Worm (Caenorhabditis elegans): ENCODE measurements around the gene E02H4.8.
A peak's percentile ranks its signal among the peaks of the same experiment; 100 is the strongest.

DNA sequence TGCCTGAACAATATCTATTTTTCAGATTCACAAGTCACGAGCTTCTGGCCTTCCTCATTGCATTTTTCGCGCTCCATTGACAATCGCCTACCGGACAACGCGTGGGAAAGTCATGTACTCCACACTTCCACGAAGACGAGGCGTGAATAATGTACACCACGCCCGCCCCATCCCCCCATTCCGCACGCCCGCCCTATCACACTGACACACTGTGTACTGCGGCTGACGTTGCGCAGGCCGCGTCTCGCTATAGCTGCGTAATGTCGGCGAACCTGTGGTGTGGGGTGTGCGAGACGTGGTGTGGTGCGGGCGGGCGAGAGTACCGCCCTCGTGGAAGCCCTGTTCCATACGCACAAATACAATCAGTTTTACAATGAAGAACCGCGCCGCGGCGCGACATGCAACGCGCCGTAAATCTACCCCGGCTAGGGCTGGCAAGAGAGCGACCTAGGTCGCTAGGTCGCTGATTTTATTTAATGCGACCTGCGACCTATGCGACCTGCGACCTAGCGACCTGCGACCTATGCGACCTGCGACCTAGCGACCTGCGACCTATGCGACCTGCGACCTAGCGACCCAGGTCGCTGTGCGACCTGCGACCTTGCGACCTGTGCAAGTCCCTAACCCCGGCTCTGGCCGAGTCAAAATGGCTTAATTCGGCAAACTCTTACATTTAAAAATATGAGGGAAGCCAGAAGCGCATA is 27.1 kb downstream of the E02H4.8 start:
- TF ChIP-seq pqm-1 (tag; optimal IDR thresholded peaks at IDR 0.05) (no peak), fos-1 (tag; optimal IDR thresholded peaks at IDR 0.05) (no peak), pha-4 (GFP tag; IDR thresholded peaks at IDR 0.05) (peak; percentile 44; the same call in 1 of the 2 replicates), pha-4 (tag; optimal IDR thresholded peaks at IDR 0.05) (no peak), nhr-77 (tag; optimal IDR thresholded peaks at IDR 0.05) (no peak), nhr-237 (tag; optimal IDR thresholded peaks at IDR 0.05) (no peak), jun-1 (tag; optimal IDR thresholded peaks at IDR 0.05) (no peak), nhr-10 (tag; optimal IDR thresholded peaks at IDR 0.05) (no peak), zip-11 (GFP tag; IDR thresholded peaks at IDR 0.05) (no peak), dpl-1 (GFP tag; optimal IDR thresholded peaks at IDR 0.05) (no peak), lir-3 (tag; optimal IDR thresholded peaks at IDR 0.05) (no peak), lin-1 (GFP tag; IDR thresholded peaks at IDR 0.05) (no peak), unc-62 (GFP tag; optimal IDR thresholded peaks at IDR 0.05 in 1 of 2) (no peak), unc-62 (tag; optimal IDR thresholded peaks at IDR 0.05) (no peak), ceh-82 (tag; optimal IDR thresholded peaks at IDR 0.05) (no peak), lin-15B (tag; optimal IDR thresholded peaks at IDR 0.05) (no peak)

Measured in whole organism, L4 larva.